Worm (Caenorhabditis elegans) whole organism, young adult: Measurements from ENCODE around the gene tbc-2.

Source experiments
- C17E4.6 ChIP-seq: fragments of 200-800 bp; sonication (Bioruptor generic); IDR thresholded peaks from 2 replicates; pipeline ENCODE4 v1.3.6; 2022; ENCODE audit warnings: missing genetic modification reagents, missing genetic modification characterization, missing compliant biosample characterization
- F22D6.2 ChIP-seq: sonication (generic microtip); optimal IDR thresholded peaks from 2 replicates; lab custom pipeline; 2016; ENCODE audit warnings: mild to moderate bottlenecking, missing genetic modification characterization, missing compliant biosample characterization
- Y53G8AR.9 ChIP-seq: fragments of 200-800 bp; sonication (Bioruptor generic); conservative IDR thresholded peaks from 2 replicates; pipeline ENCODE4 v1.3.6; 2022; ENCODE audit warnings: missing genetic modification reagents, missing genetic modification characterization, missing compliant biosample characterization
- ZK185.1 ChIP-seq: sonication (generic microtip); optimal IDR thresholded peaks from 2 replicates; lab custom pipeline; 2016; ENCODE audit warnings: mild to moderate bottlenecking, missing genetic modification characterization, missing compliant biosample characterization; ENCODE audit not compliant: poor library complexity, severe bottlenecking
- bed-2 ChIP-seq: fragments of 200-800 bp; sonication (Bioruptor generic); IDR thresholded peaks from 2 replicates; pipeline ENCODE4 v1.3.6; 2022; ENCODE audit warnings: missing genetic modification reagents, missing genetic modification characterization, missing compliant biosample characterization
- cebp-1 ChIP-seq, 2 experiments: fragments of 200-800 bp in 1 of 2; sonication (Bioruptor generic) in 1 of 2; sonication (generic microtip) in 1 of 2; IDR thresholded peaks in 1 of 2; optimal IDR thresholded peaks in 1 of 2; 2 replicates each; pipeline versions ENCODE4 v1.3.6 to Lab custom; 2017 to 2022; ENCODE audit warnings: missing compliant biosample characterization in 2 of 2, missing genetic modification characterization in 2 of 2, mild to moderate bottlenecking in 1 of 2, missing genetic modification reagents in 1 of 2, moderate library complexity in 1 of 2
- ceh-100 ChIP-seq: fragments of 200-800 bp; sonication (Bioruptor generic); IDR thresholded peaks from 2 replicates; pipeline ENCODE4 v1.3.6; 2022; ENCODE audit warnings: missing genetic modification reagents, missing genetic modification characterization, missing compliant biosample characterization
- ceh-27 ChIP-seq: fragments of 200-800 bp; sonication (Bioruptor generic); optimal IDR thresholded peaks from 2 replicates; lab custom pipeline; 2018; ENCODE audit warnings: mild to moderate bottlenecking, missing genetic modification characterization, moderate library complexity, missing compliant biosample characterization
- ceh-91 ChIP-seq: fragments of 200-800 bp; sonication (Bioruptor generic); IDR thresholded peaks from 2 replicates; pipeline ENCODE4 v1.3.6; 2022; ENCODE audit warnings: missing genetic modification reagents, missing genetic modification characterization, missing compliant biosample characterization
- chd-7 ChIP-seq: sonication (generic microtip); optimal IDR thresholded peaks from 2 replicates; lab custom pipeline; 2016; ENCODE audit warnings: mild to moderate bottlenecking, missing genetic modification characterization, moderate library complexity, missing compliant biosample characterization
- efl-1 ChIP-seq: fragments of 150-350 bp; optimal IDR thresholded peaks from 2 replicates; lab custom pipeline; 2014; ENCODE audit warnings: missing biosample characterization, missing genetic modification reagents, missing genetic modification characterization
- egl-44 ChIP-seq: fragments of 200-800 bp; sonication (Bioruptor generic); IDR thresholded peaks from 2 replicates; pipeline ENCODE4 v1.3.6; 2022; ENCODE audit warnings: missing genetic modification reagents, missing genetic modification characterization, missing compliant biosample characterization
- hmg-1.2 ChIP-seq: fragments of 200-800 bp; sonication (Bioruptor generic); IDR thresholded peaks from 2 replicates; pipeline ENCODE4 v1.3.6; 2022; ENCODE audit warnings: missing genetic modification reagents, missing genetic modification characterization, missing compliant biosample characterization
- lin-35 ChIP-seq, 3 experiments: fragments of 150-350 bp in 2 of 3; sonication (generic microtip) in 1 of 3; optimal IDR thresholded peaks; 2 replicates each; lab custom pipeline; 2014 to 2018; ENCODE audit warnings: missing biosample characterization in 3 of 3, missing genetic modification characterization in 3 of 3, missing genetic modification reagents in 3 of 3
- lir-1 ChIP-seq: fragments of 200-800 bp; sonication (Bioruptor generic); conservative IDR thresholded peaks from 2 replicates; pipeline ENCODE4 v1.3.6; 2022; ENCODE audit warnings: missing genetic modification reagents, missing genetic modification characterization, missing compliant biosample characterization
- lsl-1 ChIP-seq: fragments of 200-800 bp; sonication (Bioruptor generic); optimal IDR thresholded peaks from 2 replicates; lab custom pipeline; 2018; ENCODE audit warnings: mild to moderate bottlenecking, missing genetic modification characterization, moderate library complexity, missing compliant biosample characterization
- madf-6 ChIP-seq: fragments of 200-800 bp; sonication (Bioruptor generic); IDR thresholded peaks from 2 replicates; pipeline ENCODE4 v1.3.6; 2022; ENCODE audit warnings: missing genetic modification reagents, missing genetic modification characterization, missing compliant biosample characterization
- mcd-1 ChIP-seq: fragments of 200-800 bp; sonication (Bioruptor generic); IDR thresholded peaks from 2 replicates; pipeline ENCODE4 v1.3.6; 2022; ENCODE audit warnings: missing genetic modification reagents, missing genetic modification characterization, missing compliant biosample characterization
- nfyb-1 ChIP-seq: fragments of 200-800 bp; sonication (Bioruptor generic); IDR thresholded peaks from 2 replicates; pipeline ENCODE4 v1.3.6; 2022; ENCODE audit warnings: missing genetic modification reagents, missing genetic modification characterization, missing compliant biosample characterization
- nhr-80 ChIP-seq: sonication (generic microtip); optimal IDR thresholded peaks from 2 replicates; lab custom pipeline; 2016; ENCODE audit warnings: missing genetic modification characterization, missing compliant biosample characterization
- rec-8 ChIP-seq, 2 experiments: sonication (generic microtip); optimal IDR thresholded peaks; 2 replicates each; lab custom pipeline; 2016; ENCODE audit warnings: mild to moderate bottlenecking in 2 of 2, missing genetic modification characterization in 2 of 2, missing genetic modification reagents in 2 of 2, missing genotype in 2 of 2, missing biosample characterization in 1 of 2, missing compliant biosample characterization in 1 of 2, moderate library complexity in 1 of 2
- snpc-4 ChIP-seq, 5 experiments: fragments of 150-350 bp in 1 of 5; sonication (generic microtip) in 4 of 5; optimal IDR thresholded peaks; 2 replicates each; lab custom pipeline; 2014 to 2018; ENCODE audit warnings: missing genetic modification characterization in 5 of 5, missing biosample characterization in 3 of 5, antibody characterized with exemption in 2 of 5, mild to moderate bottlenecking in 2 of 5, missing compliant biosample characterization in 2 of 5, missing genotype in 2 of 5, moderate library complexity in 2 of 5, missing genetic modification reagents in 1 of 5
- tbx-9 ChIP-seq: sonication (generic microtip); optimal IDR thresholded peaks from 2 replicates; lab custom pipeline; 2016; ENCODE audit warnings: borderline replicate concordance, missing genetic modification characterization, inconsistent platforms, missing compliant biosample characterization
- unc-62 ChIP-seq: fragments of 150-350 bp; optimal IDR thresholded peaks from 2 replicates; lab custom pipeline; 2014; ENCODE audit warnings: missing biosample characterization, missing genetic modification reagents, missing genetic modification characterization
- ztf-25 ChIP-seq: fragments of 200-800 bp; sonication (Bioruptor generic); IDR thresholded peaks from 2 replicates; pipeline ENCODE4 v1.3.6; 2022; ENCODE audit warnings: missing genetic modification reagents, missing genetic modification characterization, missing compliant biosample characterization

tbc-2 gene

ce11 chrII:5873564-5874070 is 46.4 kb upstream of the tbc-2 start, which contains the start of gene tex-2 (continued):
- TF ChIP-seq mcd-1 (GFP tag; lab: Robert Waterston, UW), result peak; percentile 85
- no peak for TF ChIP-seq lir-1
- TF ChIP-seq, all 124 proteins: peak for 15

ce11 chrII:5872414-5872813 is 45.2 kb upstream of the tbc-2 start:
- TF ChIP-seq lin-35 (GFP tag; optimal IDR thresholded peaks at IDR 0.05; lab: Kevin White, UChicago) (no peak), nhr-80 (tag; lab: Kevin White, UChicago) (peak; percentile 4), lsl-1 (no peak), C17E4.6 (GFP tag; lab: Robert Waterston, UW) (no peak), hmg-1.2 (no peak)

ce11 chrII:5871508-5871907 is 44.3 kb upstream of the tbc-2 start:
- TF ChIP-seq nhr-80 (tag; lab: Kevin White, UChicago) (peak; percentile 22), ceh-91 (no peak), F22D6.2 (tag; lab: Kevin White, UChicago) (no peak)

ce11 chrII:5866920-5867319 is 39.7 kb upstream of the tbc-2 start:
- TF ChIP-seq ceh-100 (GFP tag; lab: Robert Waterston, UW), result no peak
- TF ChIP-seq Y53G8AR.9, result 0 out of 2 replicates have a peak, but pooled peaks have one; percentile 45
- no peak for TF ChIP-seq efl-1 (GFP tag; lab: Kevin White, UChicago)
- TF ChIP-seq rec-8 (tag; optimal IDR thresholded peaks at IDR 0.05; lab: Kevin White, UChicago), result no peak
- TF ChIP-seq madf-6 (GFP tag; lab: Robert Waterston, UW), result no peak
- no peak for TF ChIP-seq snpc-4 (GFP tag; optimal IDR thresholded peaks at IDR 0.05; lab: Kevin White, UChicago)
- peak in 1 of 4 experiments; percentile 13 for TF ChIP-seq snpc-4 (tag; optimal IDR thresholded peaks at IDR 0.05; lab: Kevin White, UChicago)
- peak; percentile 87 for TF ChIP-seq nfyb-1 (GFP tag; lab: Robert Waterston, UW)
- TF ChIP-seq cebp-1 (GFP tag; IDR thresholded peaks at IDR 0.05; lab: Robert Waterston, UW), result no peak
- peak; percentile 36 for TF ChIP-seq cebp-1 (tag; optimal IDR thresholded peaks at IDR 0.05; lab: Kevin White, UChicago)
- no peak for TF ChIP-seq mcd-1 (GFP tag; lab: Robert Waterston, UW)

- peak; percentile 36 for TF ChIP-seq unc-62 (GFP tag; lab: Kevin White, UChicago)
- no peak for TF ChIP-seq chd-7
- TF ChIP-seq nhr-80 (tag; lab: Kevin White, UChicago), result peak; percentile 19
Measured at ce11 chrII:5865405-5866308, 38.4 kb upstream of the tbc-2 start, which contains the start of gene F55C12.19. Gene F55C12.19, plus strand, starts transcription at chrII:5866139.

- TF ChIP-seq nhr-80 (tag; lab: Kevin White, UChicago) (peak; percentile 38), ztf-25 (no peak), bed-2 (GFP tag; lab: Robert Waterston, UW) (no peak)
- TF ChIP-seq, all 124 proteins: peak for 1
Measured at ce11 chrII:5863893-5864292, 36.6 kb upstream of the tbc-2 start, which contains the start of gene tag-234. Gene tag-234, plus strand, starts transcription at chrII:5864193.

- TF ChIP-seq egl-44 (GFP tag; lab: Robert Waterston, UW) (no peak), tbx-9 (tag; lab: Kevin White, UChicago) (no peak), ZK185.1 (tag; lab: Kevin White, UChicago) (no peak), ceh-27 (no peak), lsl-1 (no peak)
Measured at ce11 chrII:5860621-5861020, 33.4 kb upstream of the tbc-2 start.
